Worm (Caenorhabditis elegans) whole organism, young adult: ENCODE results near the gene cyp-25A4.

Experiments used
- F23B12.7 ChIP-seq: sonication (generic microtip); optimal IDR thresholded peaks from 2 replicates; lab custom pipeline; 2017; ENCODE audit warnings: missing genetic modification characterization, mild to moderate bottlenecking, missing compliant biosample characterization, antibody characterized with exemption, moderate library complexity; ENCODE audit not compliant: insufficient read depth
- aptf-2 ChIP-seq: fragments of 200-800 bp; sonication (Bioruptor generic); conservative IDR thresholded peaks from 2 replicates; pipeline ENCODE4 v1.3.6; 2022; ENCODE audit warnings: missing genetic modification reagents, missing genetic modification characterization, missing compliant biosample characterization
- attf-6 ChIP-seq: fragments of 200-800 bp; sonication (Bioruptor generic); IDR thresholded peaks from 2 replicates; pipeline ENCODE4 v1.3.6; 2022; ENCODE audit warnings: missing genetic modification reagents, missing genetic modification characterization, missing compliant biosample characterization
- dpl-1 ChIP-seq: fragments of 150-350 bp; optimal IDR thresholded peaks from 2 replicates; lab custom pipeline; 2014; ENCODE audit warnings: missing biosample characterization, missing genetic modification reagents, missing genetic modification characterization
- efl-1 ChIP-seq: fragments of 150-350 bp; optimal IDR thresholded peaks from 2 replicates; lab custom pipeline; 2014; ENCODE audit warnings: missing biosample characterization, missing genetic modification reagents, missing genetic modification characterization
- gei-17 ChIP-seq: fragments of 200-800 bp; sonication (Bioruptor generic); optimal IDR thresholded peaks from 2 replicates; lab custom pipeline; 2018; ENCODE audit warnings: mild to moderate bottlenecking, missing genetic modification characterization, missing compliant biosample characterization
- lag-1 ChIP-seq: fragments of 200-800 bp; sonication (Bioruptor generic); IDR thresholded peaks from 2 replicates; pipeline ENCODE4 v1.3.6; 2022; ENCODE audit warnings: missing genetic modification reagents, missing genetic modification characterization, missing compliant biosample characterization
- lin-35 ChIP-seq, 3 experiments: fragments of 150-350 bp in 2 of 3; sonication (generic microtip) in 1 of 3; optimal IDR thresholded peaks; 2 replicates each; lab custom pipeline; 2014 to 2018; ENCODE audit warnings: missing biosample characterization in 3 of 3, missing genetic modification characterization in 3 of 3, missing genetic modification reagents in 3 of 3
- lin-40 ChIP-seq: sonication (generic microtip); optimal IDR thresholded peaks from 2 replicates; lab custom pipeline; 2016; ENCODE audit warnings: missing genetic modification characterization, mild to moderate bottlenecking, missing compliant biosample characterization, missing genotype, missing genetic modification reagents
- madf-8 ChIP-seq: fragments of 200-800 bp; sonication (Bioruptor generic); conservative IDR thresholded peaks from 2 replicates; pipeline ENCODE4 v1.3.6; 2022; ENCODE audit warnings: missing genetic modification reagents, missing genetic modification characterization, missing compliant biosample characterization
- sea-2 ChIP-seq: fragments of 200-800 bp; sonication (Bioruptor generic); IDR thresholded peaks from 2 replicates; pipeline ENCODE4 v1.3.6; 2022; ENCODE audit warnings: missing genetic modification characterization, missing compliant biosample characterization
- snpc-1.1 ChIP-seq: sonication (generic microtip); optimal IDR thresholded peaks from 2 replicates; lab custom pipeline; 2017; ENCODE audit warnings: missing genetic modification characterization, mild to moderate bottlenecking, missing compliant biosample characterization, antibody characterized with exemption, moderate library complexity, missing genotype, missing genetic modification reagents; ENCODE audit not compliant: insufficient read depth
- sptf-2 ChIP-seq: fragments of 200-800 bp; sonication (Bioruptor generic); optimal IDR thresholded peaks from 2 replicates; lab custom pipeline; 2018; ENCODE audit warnings: mild to moderate bottlenecking, missing genetic modification characterization, missing compliant biosample characterization
- tbx-9 ChIP-seq: sonication (generic microtip); optimal IDR thresholded peaks from 2 replicates; lab custom pipeline; 2016; ENCODE audit warnings: borderline replicate concordance, missing genetic modification characterization, inconsistent platforms, missing compliant biosample characterization

- TF ChIP-seq attf-6 (no peak), aptf-2 (GFP tag; lab: Robert Waterston, UW) (no peak), snpc-1.1 (tag; lab: Kevin White, UChicago) (no peak), lin-40 (tag; lab: Kevin White, UChicago) (no peak), sea-2 (GFP tag; lab: Robert Waterston, UW) (no peak), F23B12.7 (no peak), tbx-9 (tag; lab: Kevin White, UChicago) (no peak), lag-1 (GFP tag; lab: Robert Waterston, UW) (no peak), lin-35 (GFP tag; optimal IDR thresholded peaks at IDR 0.05; lab: Kevin White, UChicago) (no peak), sptf-2 (no peak), madf-8 (GFP tag; lab: Robert Waterston, UW) (no peak), gei-17 (GFP tag; lab: Kevin White, UChicago) (no peak), efl-1 (GFP tag; lab: Kevin White, UChicago) (no peak), dpl-1 (GFP tag; lab: Kevin White, UChicago) (no peak)
Measured at ce11 chrIII:3873424-3873823, 21.5 kb upstream of the cyp-25A4 start.
